Worm (Caenorhabditis elegans) whole organism, early embryonic: ENCODE measurements around the gene Y32B12B.1.

ENCODE experiments used
- F13C5.2 ChIP-seq: sonication (generic microtip); optimal IDR thresholded peaks from 2 replicates; lab custom pipeline; 2017; ENCODE audit warnings: mild to moderate bottlenecking, missing genetic modification characterization, inconsistent platforms, missing compliant biosample characterization
- ama-1 ChIP-seq: fragments of 150-350 bp; optimal IDR thresholded peaks from 2 replicates; lab custom pipeline; 2014
- ceh-13 ChIP-seq: fragments of 200-800 bp; sonication (Bioruptor generic); optimal IDR thresholded peaks from 2 replicates; lab custom pipeline; 2018; ENCODE audit warnings: mild to moderate bottlenecking, missing genetic modification characterization, missing compliant biosample characterization
- flt-1 ChIP-seq: fragments of 200-800 bp; sonication (Bioruptor generic); IDR thresholded peaks from 2 replicates; pipeline ENCODE4 v1.3.6; 2022; ENCODE audit warnings: missing genetic modification characterization, missing compliant biosample characterization
- scrt-1 ChIP-seq: fragments of 200-800 bp; sonication (Bioruptor generic); IDR thresholded peaks from 2 replicates; pipeline ENCODE4 v1.3.6; 2022; ENCODE audit warnings: missing genetic modification characterization, missing compliant biosample characterization
- tbx-11 ChIP-seq: fragments of 200-800 bp; sonication (Bioruptor generic); IDR thresholded peaks from 2 replicates; pipeline ENCODE4 v1.3.6; 2022; ENCODE audit warnings: missing genetic modification characterization, missing compliant biosample characterization
- tbx-37 ChIP-seq: fragments of 200-800 bp; sonication (Bioruptor generic); conservative IDR thresholded peaks from 2 replicates; pipeline ENCODE4 v1.3.6; 2022; ENCODE audit warnings: missing genetic modification reagents, missing genetic modification characterization, missing compliant biosample characterization

ce11 chrV:16550680-16551079, 13.9 kb downstream of the Y32B12B.1 start, which contains the start of gene srbc-65:
- no peak for TF ChIP-seq tbx-37 (GFP tag; lab: Robert Waterston, UW)
- TF ChIP-seq scrt-1, result no peak
- TF ChIP-seq tbx-11 (GFP tag; lab: Robert Waterston, UW), result no peak
- TF ChIP-seq flt-1, result no peak
- no peak for TF ChIP-seq ama-1
- TF ChIP-seq F13C5.2 (tag; lab: Kevin White, UChicago), result no peak
- TF ChIP-seq ceh-13 (GFP tag; lab: Kevin White, UChicago), result no peak
